Worm (Caenorhabditis elegans): ENCODE data around the gene tam-1.

The tam-1 gene

DNA sequence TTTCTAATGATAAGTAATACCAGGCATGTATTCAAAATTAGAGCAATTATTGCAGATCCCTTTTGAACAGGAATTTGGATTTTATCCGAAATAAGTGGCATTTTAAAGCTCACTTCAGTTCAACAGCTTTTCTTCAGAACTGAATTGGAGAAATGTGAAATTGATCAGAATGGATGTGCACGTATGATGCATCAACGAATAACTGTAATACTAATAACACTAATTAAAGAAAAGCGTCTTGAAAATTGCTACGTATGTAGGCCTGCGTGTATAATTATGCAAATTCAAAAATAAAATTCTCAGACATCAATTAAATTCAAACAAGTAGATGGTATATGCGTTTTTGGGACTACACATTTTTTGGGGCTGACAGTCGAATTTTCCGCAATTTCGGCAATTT lies 33.1 kb downstream of the tam-1 start, which contains the start of gene str-205:
str-205 (minus strand) TSS at position 101 of the 400 bp plus-strand sequence.
- no peak for TF ChIP-seq madf-3 (GFP tag; IDR thresholded peaks at IDR 0.05)
- no peak for TF ChIP-seq mes-4 (tag; optimal IDR thresholded peaks at IDR 0.05)
- TF ChIP-seq F37B4.10 (GFP tag; IDR thresholded peaks at IDR 0.05) = no peak
- no peak for TF ChIP-seq egl-44 (GFP tag; IDR thresholded peaks at IDR 0.05)
- TF ChIP-seq nhr-120 (GFP tag; IDR thresholded peaks at IDR 0.05) = no peak
- TF ChIP-seq die-1 (tag; optimal IDR thresholded peaks at IDR 0.05) = no peak
- no peak for TF ChIP-seq ztf-6 (GFP tag; IDR thresholded peaks at IDR 0.05)
- TF ChIP-seq rcor-1 (GFP tag; IDR thresholded peaks at IDR 0.05) = no peak
- TF ChIP-seq F39B2.1 (GFP tag; IDR thresholded peaks at IDR 0.05) = no peak
- no peak for TF ChIP-seq cebp-2 (GFP tag; IDR thresholded peaks at IDR 0.05)
- no peak for TF ChIP-seq atf-7 (tag; optimal IDR thresholded peaks at IDR 0.05)
- TF ChIP-seq ceh-27 (GFP tag; optimal IDR thresholded peaks at IDR 0.05) = no peak
- no peak for TF ChIP-seq chd-7 (tag; optimal IDR thresholded peaks at IDR 0.05)
- no peak for TF ChIP-seq snpc-1.3 (tag; optimal IDR thresholded peaks at IDR 0.05; ENCODE audit: insufficient read depth)
- TF ChIP-seq lin-26 (GFP tag; IDR thresholded peaks at IDR 0.05) = no peak
- TF ChIP-seq F57A8.1 (GFP tag; optimal IDR thresholded peaks at IDR 0.05) = no peak

DNA sequence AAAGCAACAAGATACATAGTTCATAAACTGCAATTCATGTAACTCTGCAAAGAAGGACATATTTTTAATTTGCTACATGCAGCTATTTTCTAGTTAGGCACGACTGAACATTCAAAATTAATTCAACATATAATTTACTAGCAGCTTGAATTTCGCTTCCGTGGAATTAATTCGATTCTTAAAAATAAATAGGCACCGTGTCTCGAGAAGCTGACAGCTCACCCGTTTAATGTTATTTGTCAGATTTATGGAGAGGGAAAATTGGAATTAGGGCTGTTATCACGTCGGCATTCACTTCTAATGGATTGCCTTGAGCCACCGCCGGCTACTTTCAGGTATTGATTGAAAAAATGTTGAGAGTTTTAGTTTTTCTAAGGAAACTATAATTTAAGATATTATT lies 36.5 kb downstream of the tam-1 start, which contains the start of gene srh-21:
srh-21 (plus strand) TSS at position 301 of the 400 bp plus-strand sequence.
- TF ChIP-seq mcd-1 (GFP tag; IDR thresholded peaks at IDR 0.05) = no peak

DNA sequence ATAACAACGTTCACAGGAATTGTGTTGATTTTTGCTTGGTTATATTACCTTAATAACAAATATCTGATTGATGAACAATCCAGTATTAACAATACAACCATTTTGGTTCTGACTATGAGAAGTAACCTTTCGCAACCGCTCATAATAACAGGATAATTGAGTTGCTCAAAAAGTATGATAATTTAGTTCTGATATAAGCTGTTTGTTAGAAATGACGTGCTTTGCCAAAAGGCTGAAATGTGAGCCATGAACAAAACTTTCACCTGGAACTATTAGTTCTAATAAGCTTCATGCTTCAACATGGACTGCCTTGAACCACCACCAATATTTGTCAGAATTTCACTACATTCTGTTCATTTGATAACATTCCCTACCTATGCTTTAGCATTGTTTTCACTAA lies 38.3 kb downstream of the tam-1 start, which contains the start of gene srh-20:
srh-20 (plus strand) TSS at position 301 of the 400 bp plus-strand sequence.
- no peak for TF ChIP-seq pbrm-1 (GFP tag; IDR thresholded peaks at IDR 0.05)
- TF ChIP-seq F37B4.10 (GFP tag; IDR thresholded peaks at IDR 0.05) = no peak
- TF ChIP-seq bed-1 (GFP tag; IDR thresholded peaks at IDR 0.05) = no peak
- no peak for TF ChIP-seq F33H1.4 (GFP tag; IDR thresholded peaks at IDR 0.05)
- TF ChIP-seq tbx-9 (tag; optimal IDR thresholded peaks at IDR 0.05; ENCODE audit: borderline replicate concordance) = no peak
- TF ChIP-seq K12H6.12 (tag; optimal IDR thresholded peaks at IDR 0.05) = no peak
- TF ChIP-seq ztf-18 (tag; optimal IDR thresholded peaks at IDR 0.05) = no peak
- TF ChIP-seq let-526 (GFP tag; IDR thresholded peaks at IDR 0.05) = no peak
- no peak for TF ChIP-seq nfya-1 (tag; optimal IDR thresholded peaks at IDR 0.05; ENCODE audit: borderline replicate concordance, insufficient read depth)
- TF ChIP-seq efl-1 (GFP tag; optimal IDR thresholded peaks at IDR 0.05) = no peak
- TF ChIP-seq ztf-22 (GFP tag; optimal IDR thresholded peaks at IDR 0.05) = no peak
- TF ChIP-seq C06A6.2 (GFP tag; conservative IDR thresholded peaks at IDR 0.05) = no peak
- no peak for TF ChIP-seq F10E7.11 (tag; optimal IDR thresholded peaks at IDR 0.05)
- TF ChIP-seq die-1 (tag; optimal IDR thresholded peaks at IDR 0.05) = no peak
- no peak for TF ChIP-seq unc-62 (GFP tag; optimal IDR thresholded peaks at IDR 0.05)

DNA sequence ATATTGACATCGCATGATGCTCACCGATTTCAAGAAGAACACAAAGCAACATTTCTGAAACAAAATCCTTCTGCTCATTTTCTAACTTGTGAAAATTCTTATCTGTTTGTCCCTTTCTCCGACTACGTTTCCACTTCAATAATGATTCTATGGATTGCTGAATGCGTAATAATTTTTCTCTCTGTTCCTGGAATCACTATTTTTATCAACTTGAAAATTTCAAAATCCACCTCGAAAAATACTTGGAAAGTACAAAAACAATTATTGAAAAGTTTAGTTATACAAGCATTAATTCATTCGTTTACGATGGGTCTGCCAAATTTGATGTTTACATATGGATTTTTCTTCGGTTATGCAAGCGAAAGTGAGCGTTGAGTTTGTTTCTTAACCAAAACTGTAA lies 40.9 kb downstream of the tam-1 start, which contains the start of gene srh-22:
srh-22 (plus strand) TSS at position 301 of the 400 bp plus-strand sequence.
- TF ChIP-seq madf-3 (GFP tag; IDR thresholded peaks at IDR 0.05) (no peak), lir-1 (GFP tag; conservative IDR thresholded peaks at IDR 0.05) (no peak), K12H6.12 (tag; optimal IDR thresholded peaks at IDR 0.05) (no peak), aptf-2 (GFP tag; conservative IDR thresholded peaks at IDR 0.05) (no peak), B0035.1 (tag; optimal IDR thresholded peaks at IDR 0.05) (no peak), chd-7 (tag; optimal IDR thresholded peaks at IDR 0.05) (no peak), aptf-3 (GFP tag; IDR thresholded peaks at IDR 0.05) (no peak), atf-7 (tag; optimal IDR thresholded peaks at IDR 0.05) (no peak), tbx-9 (tag; optimal IDR thresholded peaks at IDR 0.05; ENCODE audit: borderline replicate concordance) (no peak), let-526 (GFP tag; IDR thresholded peaks at IDR 0.05) (no peak), madf-6 (GFP tag; IDR thresholded peaks at IDR 0.05) (no peak), C06A6.2 (GFP tag; conservative IDR thresholded peaks at IDR 0.05) (no peak), mel-28 (tag; optimal IDR thresholded peaks at IDR 0.05; ENCODE audit: borderline replicate concordance) (no peak), egl-18 (GFP tag; IDR thresholded peaks at IDR 0.05) (no peak), snpc-3.4 (tag; optimal IDR thresholded peaks at IDR 0.05) (no peak), dox-1 (GFP tag; IDR thresholded peaks at IDR 0.05) (no peak), tlf-1 (GFP tag; optimal IDR thresholded peaks at IDR 0.05) (no peak)

Data from whole organism, young adult.